Fruit fly (Drosophila melanogaster) whole organism, embryonic: ENCODE data around the gene HIP-R.

Source experiments
- Antp ChIP-seq: fragments of 200-800 bp; sonication (Bioruptor generic); optimal IDR thresholded peaks from 3 replicates; lab custom pipeline; 2016; ENCODE audit warnings: missing biosample characterization, missing genetic modification characterization
- Asciz ChIP-seq: fragments of 200-800 bp; sonication (Bioruptor generic); optimal IDR thresholded peaks from 2 replicates; lab custom pipeline; 2017; ENCODE audit warnings: missing biosample characterization, mild to moderate bottlenecking, missing genetic modification characterization, missing genetic modification reagents
- CG10147 ChIP-seq: fragments of 200-800 bp; sonication (Bioruptor generic); optimal IDR thresholded peaks from 2 replicates; lab custom pipeline; 2019; ENCODE audit warnings: missing biosample characterization, mild to moderate bottlenecking, missing genetic modification characterization, moderate library complexity
- CG10431 ChIP-seq: fragments of 200-800 bp; sonication (Bioruptor generic); optimal IDR thresholded peaks from 3 replicates; lab custom pipeline; 2018; ENCODE audit warnings: missing biosample characterization, mild to moderate bottlenecking, missing genetic modification characterization
- CG10543 ChIP-seq: fragments of 200-800 bp; sonication (Bioruptor generic); optimal IDR thresholded peaks from 3 replicates; lab custom pipeline; 2017; ENCODE audit warnings: missing biosample characterization, mild to moderate bottlenecking, missing genetic modification characterization, moderate library complexity
- CG11456 ChIP-seq: fragments of 200-800 bp; sonication (Bioruptor generic); IDR thresholded peaks from 3 replicates; pipeline ENCODE4 v1.3.6; 2022; ENCODE audit warnings: missing biosample characterization, missing genetic modification characterization
- CG13287 ChIP-seq: fragments of 200-800 bp; sonication (Bioruptor generic); IDR thresholded peaks from 2 replicates; pipeline ENCODE4 v1.3.6; 2022; ENCODE audit warnings: missing biosample characterization, missing genetic modification characterization; ENCODE audit not compliant: partially characterized antibody
- CG13775 ChIP-seq: fragments of 200-800 bp; sonication (Bioruptor generic); optimal IDR thresholded peaks from 3 replicates; lab custom pipeline; 2017; ENCODE audit warnings: missing biosample characterization, mild to moderate bottlenecking, missing genetic modification characterization
- CG1603 ChIP-seq: fragments of 200-800 bp; sonication (Bioruptor generic); optimal IDR thresholded peaks from 2 replicates; lab custom pipeline; 2019; ENCODE audit warnings: missing biosample characterization, mild to moderate bottlenecking, missing genetic modification characterization, moderate library complexity
- CG18764 ChIP-seq: fragments of 200-800 bp; sonication (Bioruptor generic); optimal IDR thresholded peaks from 3 replicates; lab custom pipeline; 2016; ENCODE audit warnings: missing biosample characterization, missing genetic modification characterization
- CG2120 ChIP-seq: fragments of 200-800 bp; sonication (Bioruptor generic); optimal IDR thresholded peaks from 3 replicates; lab custom pipeline; 2016; ENCODE audit warnings: missing biosample characterization, missing genetic modification characterization
- CG2678 ChIP-seq: fragments of 200-800 bp; sonication (Bioruptor generic); optimal IDR thresholded peaks from 3 replicates; lab custom pipeline; 2019; ENCODE audit warnings: missing biosample characterization, mild to moderate bottlenecking, missing genetic modification characterization, moderate library complexity
- CG33213 ChIP-seq: fragments of 200-800 bp; sonication (Bioruptor generic); optimal IDR thresholded peaks from 3 replicates; lab custom pipeline; 2016; ENCODE audit warnings: missing biosample characterization, missing genetic modification characterization
- CG4360 ChIP-seq: fragments of 200-800 bp; sonication (Bioruptor generic); IDR thresholded peaks from 2 replicates; pipeline ENCODE4 v1.3.6; 2022; ENCODE audit warnings: missing biosample characterization, missing genetic modification characterization
- CG4617 ChIP-seq: fragments of 200-800 bp; sonication (Bioruptor generic); optimal IDR thresholded peaks from 3 replicates; lab custom pipeline; 2016; ENCODE audit warnings: missing biosample characterization, missing genetic modification characterization, borderline replicate concordance
- CG4730 ChIP-seq: fragments of 200-800 bp; sonication (Bioruptor generic); IDR thresholded peaks from 2 replicates; pipeline ENCODE4 v1.3.6; 2022; ENCODE audit warnings: missing biosample characterization, missing genetic modification characterization
- CG7357 ChIP-seq: fragments of 200-800 bp; sonication (Bioruptor generic); IDR thresholded peaks from 3 replicates; pipeline ENCODE4 v1.3.6; 2022; ENCODE audit warnings: missing biosample characterization, missing genetic modification characterization
- CG9215 ChIP-seq: fragments of 200-800 bp; sonication (Bioruptor generic); IDR thresholded peaks from 2 replicates; pipeline ENCODE4 v1.3.6; 2022; ENCODE audit warnings: missing biosample characterization, missing genetic modification characterization
- CoRest ChIP-seq: fragments of 200-800 bp; sonication (Bioruptor generic); optimal IDR thresholded peaks from 3 replicates; lab custom pipeline; 2018; ENCODE audit warnings: missing biosample characterization, mild to moderate bottlenecking, missing genetic modification characterization, moderate library complexity
- D19B ChIP-seq: fragments of 200-800 bp; sonication (Bioruptor generic); optimal IDR thresholded peaks from 2 replicates; lab custom pipeline; 2017; ENCODE audit warnings: missing biosample characterization, mild to moderate bottlenecking, missing genetic modification characterization
- Doc2 ChIP-seq: fragments of 200-800 bp; sonication (Bioruptor generic); IDR thresholded peaks from 2 replicates; pipeline ENCODE4 v1.3.6; 2022; ENCODE audit warnings: missing biosample characterization, missing genetic modification characterization
- Ets97D ChIP-seq: fragments of 200-800 bp; sonication (Bioruptor generic); optimal IDR thresholded peaks from 3 replicates; lab custom pipeline; 2016; ENCODE audit warnings: missing biosample characterization, missing genetic modification characterization
- Lpt ChIP-seq: fragments of >200 bp; optimal IDR thresholded peaks from 2 replicates; lab custom pipeline; 2018; ENCODE audit warnings: missing biosample characterization, missing genetic modification characterization
- MESR4 ChIP-seq: fragments of 200-800 bp; sonication (Bioruptor generic); optimal IDR thresholded peaks from 2 replicates; lab custom pipeline; 2018; ENCODE audit warnings: missing biosample characterization, mild to moderate bottlenecking, missing genetic modification characterization, moderate library complexity
- NFAT ChIP-seq: fragments of 200-800 bp; sonication (Bioruptor generic); IDR thresholded peaks from 2 replicates; pipeline ENCODE4 v1.3.6; 2022; ENCODE audit warnings: missing biosample characterization, missing genetic modification characterization
- Xbp1 ChIP-seq: fragments of 200-800 bp; sonication (Bioruptor generic); optimal IDR thresholded peaks from 3 replicates; lab custom pipeline; 2016; ENCODE audit warnings: missing biosample characterization, mild to moderate bottlenecking, missing genetic modification characterization
- ab ChIP-seq: fragments of 200-800 bp; sonication (Bioruptor generic); optimal IDR thresholded peaks from 2 replicates; lab custom pipeline; 2016; ENCODE audit warnings: missing biosample characterization, missing genetic modification characterization
- abd-A ChIP-seq: fragments of 200-800 bp; sonication (Bioruptor generic); optimal IDR thresholded peaks from 3 replicates; lab custom pipeline; 2019; ENCODE audit warnings: missing biosample characterization, mild to moderate bottlenecking, missing genetic modification characterization, moderate library complexity
- az2 ChIP-seq: fragments of 200-800 bp; sonication (Bioruptor generic); optimal IDR thresholded peaks from 3 replicates; lab custom pipeline; 2016; ENCODE audit warnings: missing biosample characterization, missing genetic modification characterization
- bbx ChIP-seq: fragments of 200-800 bp; sonication (Bioruptor generic); IDR thresholded peaks from 2 replicates; pipeline ENCODE4 v1.3.6; 2022; ENCODE audit warnings: missing biosample characterization, missing genetic modification characterization; ENCODE audit not compliant: partially characterized antibody
- bowl ChIP-seq: fragments of 200-800 bp; sonication (Bioruptor generic); IDR thresholded peaks from 2 replicates; pipeline ENCODE4 v1.3.6; 2022; ENCODE audit warnings: missing biosample characterization, missing genetic modification characterization
- bsh ChIP-seq, 2 experiments: fragments of 200-800 bp; sonication (Bioruptor generic); optimal IDR thresholded peaks; 2 replicates each; lab custom pipeline; 2017 to 2018; ENCODE audit warnings: mild to moderate bottlenecking in 2 of 2, missing biosample characterization in 2 of 2, missing genetic modification characterization in 2 of 2, moderate library complexity in 1 of 2
- btn ChIP-seq: fragments of 200-800 bp; sonication (Bioruptor generic); optimal IDR thresholded peaks from 2 replicates; lab custom pipeline; 2016; ENCODE audit warnings: missing biosample characterization, missing genetic modification characterization
- chn ChIP-seq: fragments of 200-800 bp; sonication (Bioruptor generic); optimal IDR thresholded peaks from 2 replicates; lab custom pipeline; 2016; ENCODE audit warnings: missing biosample characterization, missing genetic modification characterization
- crc ChIP-seq: fragments of 200-800 bp; sonication (Bioruptor generic); optimal IDR thresholded peaks from 2 replicates; lab custom pipeline; 2016; ENCODE audit warnings: missing biosample characterization, missing genetic modification characterization
- dan ChIP-seq: fragments of 200-800 bp; sonication (Bioruptor generic); IDR thresholded peaks from 2 replicates; pipeline ENCODE4 v1.3.6; 2022; ENCODE audit warnings: missing biosample characterization, missing genetic modification characterization
- gcm2 ChIP-seq: fragments of 200-800 bp; sonication (Bioruptor generic); optimal IDR thresholded peaks from 2 replicates; lab custom pipeline; 2016; ENCODE audit warnings: missing biosample characterization, missing genetic modification characterization
- grn ChIP-seq: fragments of 200-800 bp; sonication (Bioruptor generic); optimal IDR thresholded peaks from 3 replicates; lab custom pipeline; 2017; ENCODE audit warnings: missing biosample characterization, missing genetic modification characterization
- hkb ChIP-seq, 2 experiments: fragments of 200-800 bp in 1 of 2; fragments of >200 bp in 1 of 2; sonication (Bioruptor generic) in 1 of 2; IDR thresholded peaks in 1 of 2; optimal IDR thresholded peaks in 1 of 2; 2 replicates each; pipeline versions ENCODE4 v1.3.6 to Lab custom; 2017 to 2022; ENCODE audit warnings: missing biosample characterization in 1 of 2, missing genetic modification characterization in 1 of 2
- jigr1 ChIP-seq: fragments of 200-800 bp; sonication (Bioruptor generic); IDR thresholded peaks from 3 replicates; pipeline ENCODE4 v1.3.6; 2022; ENCODE audit warnings: missing biosample characterization, missing genetic modification characterization
- knrl ChIP-seq: fragments of 200-800 bp; sonication (Bioruptor generic); IDR thresholded peaks from 3 replicates; pipeline ENCODE4 v1.3.6; 2022; ENCODE audit warnings: missing biosample characterization, missing genetic modification characterization; ENCODE audit not compliant: partially characterized antibody
- lab ChIP-seq: fragments of 200-800 bp; sonication (Bioruptor generic); optimal IDR thresholded peaks from 3 replicates; lab custom pipeline; 2017; ENCODE audit warnings: missing biosample characterization, missing genetic modification characterization, mild to moderate bottlenecking, moderate library complexity, missing genetic modification reagents
- mld ChIP-seq: fragments of 200-800 bp; sonication (Bioruptor generic); IDR thresholded peaks from 3 replicates; pipeline ENCODE4 v1.3.6; 2022; ENCODE audit warnings: missing biosample characterization, missing genetic modification characterization; ENCODE audit not compliant: partially characterized antibody
- nom ChIP-seq: fragments of 200-800 bp; sonication (Bioruptor generic); optimal IDR thresholded peaks from 2 replicates; lab custom pipeline; 2017; ENCODE audit warnings: missing biosample characterization, missing genetic modification characterization, mild to moderate bottlenecking, moderate library complexity, missing genetic modification reagents
- slp2 ChIP-seq: fragments of 200-800 bp; sonication (Bioruptor generic); optimal IDR thresholded peaks from 2 replicates; lab custom pipeline; 2016; ENCODE audit warnings: missing biosample characterization, missing genetic modification characterization
- tio ChIP-seq: fragments of 200-800 bp; sonication (Bioruptor generic); optimal IDR thresholded peaks from 2 replicates; lab custom pipeline; 2017; ENCODE audit warnings: missing biosample characterization, missing genetic modification characterization, inconsistent platforms
- toy ChIP-seq: fragments of 200-800 bp; sonication (Bioruptor generic); IDR thresholded peaks from 2 replicates; pipeline ENCODE4 v1.3.6; 2022; ENCODE audit warnings: missing biosample characterization, missing genetic modification characterization

The HIP-R gene

dm6 chrX:3750232-3751075 is 39.3 kb upstream of the HIP-R start (continued):
- TF ChIP-seq CG4360 (GFP tag; lab: Robert Waterston, UW) = peak; percentile 80
- TF ChIP-seq CG2678 = peak; percentile 93
- TF ChIP-seq dan (GFP tag; lab: Robert Waterston, UW) = peak; percentile 39; the same call in 1 of the 2 replicates
- peak; percentile 41 for TF ChIP-seq CG33213 (GFP tag; lab: Kevin White, UChicago)
- no peak for TF ChIP-seq hkb (optimal IDR thresholded peaks at IDR 0.05; lab: Kevin White, UChicago)
- TF ChIP-seq hkb (GFP tag; IDR thresholded peaks at IDR 0.05; lab: Robert Waterston, UW) = peak; percentile 92
- TF ChIP-seq az2 = peak; percentile 74
- TF ChIP-seq btn = peak; percentile 84
- TF ChIP-seq jigr1 (GFP tag; lab: Robert Waterston, UW) = peak; percentile 83; the same call in 2 of the 3 replicates
- peak; percentile 85 for TF ChIP-seq Xbp1
- TF ChIP-seq grn (GFP tag; lab: Kevin White, UChicago) = no peak
- TF ChIP-seq Lpt (GFP tag; lab: Kevin White, UChicago) = no peak
- peak; percentile 55 for TF ChIP-seq CG18764 (GFP tag; lab: Kevin White, UChicago)
- peak; percentile 83 for TF ChIP-seq CG13775 (GFP tag; lab: Kevin White, UChicago)
- TF ChIP-seq CG4730 (GFP tag; lab: Robert Waterston, UW) = peak; percentile 86
- peak; percentile 91 for TF ChIP-seq lab (GFP tag; lab: Kevin White, UChicago)
- TF ChIP-seq CG11456 = peak; percentile 82
- peak; percentile 51 for TF ChIP-seq nom (GFP tag; lab: Kevin White, UChicago)
- TF ChIP-seq bsh (GFP tag; optimal IDR thresholded peaks at IDR 0.05; lab: Kevin White, UChicago) = peak; percentile 68 to 94
- peak; percentile 72 for TF ChIP-seq chn (GFP tag; lab: Kevin White, UChicago)
- TF ChIP-seq knrl (GFP tag; lab: Robert Waterston, UW) = no peak
- TF ChIP-seq MESR4 (GFP tag; lab: Kevin White, UChicago) = peak; percentile 13
- TF ChIP-seq CG9215 (GFP tag; lab: Robert Waterston, UW) = peak; percentile 81
- peak; percentile 84 for TF ChIP-seq ab (GFP tag; lab: Kevin White, UChicago)
- peak; percentile 75 for TF ChIP-seq gcm2
- TF ChIP-seq bbx (GFP tag; lab: Robert Waterston, UW) = no peak
- TF ChIP-seq CG13287 (GFP tag; lab: Robert Waterston, UW) = no peak
- peak; percentile 65 for TF ChIP-seq D19B (GFP tag; lab: Kevin White, UChicago)
- TF ChIP-seq CG10147 (GFP tag; lab: Kevin White, UChicago) = peak; percentile 73
- TF ChIP-seq slp2 (GFP tag; lab: Kevin White, UChicago) = peak; percentile 67
- peak; percentile 88 for TF ChIP-seq CG2120 (GFP tag; lab: Kevin White, UChicago)
- TF ChIP-seq CG10431 (GFP tag; lab: Kevin White, UChicago) = peak; percentile 24
- TF ChIP-seq CG10543 (GFP tag; lab: Kevin White, UChicago) = peak; percentile 80
- peak; percentile 92 for TF ChIP-seq Antp (GFP tag; lab: Kevin White, UChicago)
- TF ChIP-seq tio (GFP tag; lab: Kevin White, UChicago) = peak; percentile 59
- peak; percentile 61 for TF ChIP-seq Asciz (GFP tag; lab: Kevin White, UChicago)
- peak; percentile 38; the same call in 1 of the 2 replicates for TF ChIP-seq Doc2 (GFP tag; lab: Robert Waterston, UW)
- no peak for TF ChIP-seq mld (GFP tag; lab: Robert Waterston, UW)
- TF ChIP-seq CG7357 (GFP tag; lab: Robert Waterston, UW) = peak; percentile 85
- TF ChIP-seq CoRest (tag; lab: Kevin White, UChicago) = peak; percentile 90
- peak; percentile 94 for TF ChIP-seq CG1603 (tag; lab: Kevin White, UChicago)
- TF ChIP-seq crc (GFP tag; lab: Kevin White, UChicago) = peak; percentile 76
- peak; percentile 44 for TF ChIP-seq CG4617
- peak; percentile 57; the same call in 1 of the 2 replicates for TF ChIP-seq bowl
- TF ChIP-seq abd-A = peak; percentile 64
- no peak for TF ChIP-seq Ets97D (GFP tag; lab: Kevin White, UChicago)
- TF ChIP-seq NFAT (GFP tag; lab: Robert Waterston, UW) = peak; percentile 49; the same call in 1 of the 2 replicates
- peak; percentile 60; the same call in 1 of the 2 replicates for TF ChIP-seq toy (GFP tag; lab: Robert Waterston, UW)
